Fruit fly (Drosophila melanogaster) whole organism, embryonic: ENCODE results near the gene CG8630.

Experiments used
- Atf3 ChIP-seq: fragments of 200-800 bp; sonication (Bioruptor generic); optimal IDR thresholded peaks from 3 replicates; lab custom pipeline; 2016; ENCODE audit warnings: missing biosample characterization, missing genetic modification characterization
- CG34376 ChIP-seq: fragments of 200-800 bp; sonication (Bioruptor generic); optimal IDR thresholded peaks from 2 replicates; lab custom pipeline; 2018; ENCODE audit warnings: missing biosample characterization, mild to moderate bottlenecking, missing genetic modification characterization
- CG6689 ChIP-seq: fragments of 200-800 bp; sonication (Bioruptor generic); IDR thresholded peaks from 2 replicates; pipeline ENCODE4 v1.3.6; 2022; ENCODE audit warnings: missing biosample characterization, missing genetic modification characterization
- NC2α ChIP-seq: fragments of 200-800 bp; sonication (Bioruptor generic); optimal IDR thresholded peaks from 2 replicates; lab custom pipeline; 2016; ENCODE audit warnings: missing biosample characterization, missing genetic modification characterization
- pho ChIP-seq: fragments of 200-800 bp; sonication (Bioruptor generic); optimal IDR thresholded peaks from 2 replicates; lab custom pipeline; 2016; ENCODE audit warnings: missing biosample characterization, missing genetic modification characterization
- tup ChIP-seq: fragments of 200-800 bp; sonication (Bioruptor generic); optimal IDR thresholded peaks from 2 replicates; lab custom pipeline; 2016; ENCODE audit warnings: missing biosample characterization, mild to moderate bottlenecking, missing genetic modification characterization, moderate library complexity
- unpg ChIP-seq: fragments of 200-800 bp; sonication (Bioruptor generic); optimal IDR thresholded peaks from 3 replicates; lab custom pipeline; 2018; ENCODE audit warnings: missing biosample characterization, mild to moderate bottlenecking, missing genetic modification characterization, moderate library complexity

DNA sequence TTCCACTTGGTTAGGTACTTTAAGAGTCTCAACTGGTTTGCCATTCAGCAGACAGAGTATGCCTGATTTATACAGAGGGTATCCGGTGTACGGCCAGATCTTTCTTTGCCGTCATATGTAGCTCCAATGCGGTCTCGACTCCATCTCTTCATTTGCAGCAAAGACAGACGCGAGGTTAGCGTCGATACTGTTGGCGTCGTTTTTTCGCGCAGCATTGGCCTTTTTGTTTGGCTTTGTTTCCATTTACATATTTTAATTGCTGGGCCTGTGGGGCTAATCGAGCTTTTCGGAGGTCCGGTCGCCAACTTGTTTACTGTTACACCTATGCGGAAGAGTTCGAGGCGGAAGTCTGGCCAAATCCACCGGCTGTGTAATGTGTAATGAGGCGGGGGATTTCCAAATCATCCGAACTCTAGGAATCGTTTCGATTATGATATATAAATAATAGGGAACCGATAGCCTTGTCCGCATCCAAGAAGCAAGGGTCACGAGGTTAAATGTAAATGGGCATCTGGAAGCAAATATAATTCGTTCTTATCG is 5.2 kb upstream of the CG8630 start:
- no peak for TF ChIP-seq Atf3 (GFP tag; lab: Kevin White, UChicago)
- TF ChIP-seq CG34376 (GFP tag; lab: Kevin White, UChicago): no peak
- no peak for TF ChIP-seq unpg (GFP tag; lab: Kevin White, UChicago)
- no peak for TF ChIP-seq CG6689 (GFP tag; lab: Robert Waterston, UW)
- TF ChIP-seq tup (GFP tag; lab: Kevin White, UChicago): no peak
- no peak for TF ChIP-seq pho
- no peak for TF ChIP-seq NC2α
